Fruit fly (Drosophila melanogaster): ENCODE measurements around the gene CG7457.

Gene CG7457

dm6 chr3L:7718561-7719417 lies 7.5 kb downstream of the CG7457 start, which contains the start of gene Mcad (continued):
- TF ChIP-seq dl (GFP tag; optimal IDR thresholded peaks at IDR 0.05; ENCODE audit: insufficient read depth in 1 of 2, partially characterized antibody in 2 of 2), result peak; percentile 22 to 44
- peak; percentile 95 for TF ChIP-seq fru (GFP tag; optimal IDR thresholded peaks at IDR 0.05)
- peak; percentile 96 for TF ChIP-seq CrebA (GFP tag; optimal IDR thresholded peaks at IDR 0.05; ENCODE audit: borderline replicate concordance)
- no peak for TF ChIP-seq Abd-B (GFP tag; optimal IDR thresholded peaks at IDR 0.05)
- no peak for TF ChIP-seq lola (GFP tag; optimal IDR thresholded peaks at IDR 0.05)
- TF ChIP-seq Hnf4 (GFP tag; optimal IDR thresholded peaks at IDR 0.05), result peak; percentile 96

- TF ChIP-seq usp (GFP tag; optimal IDR thresholded peaks at IDR 0.05), result no peak
- no peak for TF ChIP-seq OdsH (GFP tag; optimal IDR thresholded peaks at IDR 0.05)
- TF ChIP-seq br (GFP tag; optimal IDR thresholded peaks at IDR 0.05), result no peak
- no peak for TF ChIP-seq psq (GFP tag; optimal IDR thresholded peaks at IDR 0.05)
- TF ChIP-seq Sp1 (GFP tag; optimal IDR thresholded peaks at IDR 0.05), result no peak
- TF ChIP-seq GATAd (GFP tag; optimal IDR thresholded peaks at IDR 0.05), result no peak
- no peak for TF ChIP-seq CG32264 (GFP tag; optimal IDR thresholded peaks at IDR 0.05)
- TF ChIP-seq sage (GFP tag; optimal IDR thresholded peaks at IDR 0.05), result no peak
- TF ChIP-seq Vsx2 (GFP tag; optimal IDR thresholded peaks at IDR 0.05; ENCODE audit: partially characterized antibody), result no peak
- TF ChIP-seq CG9705 (GFP tag; optimal IDR thresholded peaks at IDR 0.05), result no peak
Observed at dm6 chr3L:7717863-7718560, 8.3 kb downstream of the CG7457 start, which contains the start of gene Ank2. Gene Ank2 (minus strand): TSS chr3L:7718395.

DNA sequence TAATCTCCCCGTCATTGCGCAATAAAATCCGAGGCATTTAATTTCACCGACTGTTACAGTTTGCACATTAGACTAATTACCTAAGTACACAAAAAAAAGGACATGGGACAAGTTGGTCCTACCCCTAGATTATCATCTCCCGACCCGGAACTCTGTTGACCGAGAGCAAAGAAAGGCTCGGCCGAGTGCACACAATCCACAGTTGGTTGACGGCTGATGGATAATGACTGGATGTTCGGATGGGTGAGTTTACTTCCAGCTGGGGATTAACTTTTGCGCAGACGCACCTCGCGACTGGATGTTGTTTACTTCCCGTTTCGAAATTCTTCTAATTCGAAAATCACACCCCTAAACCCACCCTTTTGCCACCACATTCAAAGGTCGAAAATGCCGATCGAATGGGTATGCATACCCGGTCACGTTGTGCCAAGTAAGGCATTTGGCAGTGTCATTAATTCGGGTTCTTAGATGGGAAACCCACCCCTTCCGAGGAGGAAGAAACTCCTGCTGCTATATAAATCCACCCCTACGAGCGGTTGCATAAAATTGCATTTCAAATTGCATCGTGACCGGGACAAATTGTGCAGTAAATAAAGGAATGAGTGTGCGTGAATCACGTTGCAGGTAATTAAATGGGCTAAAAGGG lies 11.8 kb downstream of the CG7457 start:
- TF ChIP-seq sv (GFP tag; optimal IDR thresholded peaks at IDR 0.05), result no peak
- no peak for TF ChIP-seq Hr78 (GFP tag; optimal IDR thresholded peaks at IDR 0.05)
- TF ChIP-seq GATAd (GFP tag; optimal IDR thresholded peaks at IDR 0.05), result no peak
- no peak for TF ChIP-seq usp (GFP tag; optimal IDR thresholded peaks at IDR 0.05)
- no peak for TF ChIP-seq Abd-B (GFP tag; optimal IDR thresholded peaks at IDR 0.05)
- TF ChIP-seq pan (optimal IDR thresholded peaks at IDR 0.05), result no peak
- TF ChIP-seq jim (GFP tag; optimal IDR thresholded peaks at IDR 0.05), result no peak
- no peak for TF ChIP-seq CrebA (GFP tag; optimal IDR thresholded peaks at IDR 0.05; ENCODE audit: borderline replicate concordance)
- TF ChIP-seq br (GFP tag; optimal IDR thresholded peaks at IDR 0.05), result no peak
- no peak for TF ChIP-seq Hr83 (GFP tag; optimal IDR thresholded peaks at IDR 0.05; ENCODE audit: poor library complexity, severe bottlenecking)
- TF ChIP-seq Hnf4 (GFP tag; optimal IDR thresholded peaks at IDR 0.05), result no peak
- no peak for TF ChIP-seq OdsH (GFP tag; optimal IDR thresholded peaks at IDR 0.05)

- no peak for TF ChIP-seq sv (GFP tag; optimal IDR thresholded peaks at IDR 0.05)
- no peak for TF ChIP-seq brk (GFP tag; optimal IDR thresholded peaks at IDR 0.05)
- TF ChIP-seq Rel (GFP tag; optimal IDR thresholded peaks at IDR 0.05), result no peak
- TF ChIP-seq Rel (tag; optimal IDR thresholded peaks at IDR 0.05), result no peak
- TF ChIP-seq Jra (GFP tag; optimal IDR thresholded peaks at IDR 0.05), result no peak
- TF ChIP-seq CrebA (GFP tag; optimal IDR thresholded peaks at IDR 0.05; ENCODE audit: borderline replicate concordance), result no peak
- TF ChIP-seq CG9705 (GFP tag; optimal IDR thresholded peaks at IDR 0.05), result no peak
- TF ChIP-seq OdsH (GFP tag; optimal IDR thresholded peaks at IDR 0.05), result no peak
- TF ChIP-seq foxo (GFP tag; optimal IDR thresholded peaks at IDR 0.05), result no peak
- TF ChIP-seq dsf (GFP tag; optimal IDR thresholded peaks at IDR 0.05; ENCODE audit: borderline replicate concordance), result no peak
- no peak for TF ChIP-seq fru (GFP tag; optimal IDR thresholded peaks at IDR 0.05)
- no peak for TF ChIP-seq CG32264 (GFP tag; optimal IDR thresholded peaks at IDR 0.05)
- no peak for TF ChIP-seq br (GFP tag; optimal IDR thresholded peaks at IDR 0.05)
- TF ChIP-seq Hr78 (GFP tag; optimal IDR thresholded peaks at IDR 0.05), result no peak
- no peak for TF ChIP-seq tai (GFP tag; optimal IDR thresholded peaks at IDR 0.05)
- no peak for TF ChIP-seq rgr (GFP tag; optimal IDR thresholded peaks at IDR 0.05)
- no peak for TF ChIP-seq woc (GFP tag; optimal IDR thresholded peaks at IDR 0.05)
- no peak for TF ChIP-seq Hr83 (GFP tag; optimal IDR thresholded peaks at IDR 0.05; ENCODE audit: poor library complexity, severe bottlenecking)
- TF ChIP-seq jim (GFP tag; optimal IDR thresholded peaks at IDR 0.05), result no peak
Observed at dm6 chr3L:7713378-7713777, 12.9 kb downstream of the CG7457 start.
